Worm (Caenorhabditis elegans) whole organism, L1 larva: ENCODE measurements around the gene mtg-1.

ENCODE experiments used
- C16A3.4 ChIP-seq: fragments of 150-350 bp; optimal IDR thresholded peaks from 2 replicates; lab custom pipeline; 2014; ENCODE audit warnings: missing biosample characterization, missing genetic modification characterization
- C34B4.2 ChIP-seq: sonication (generic microtip); optimal IDR thresholded peaks from 2 replicates; lab custom pipeline; 2017; ENCODE audit warnings: mild to moderate bottlenecking, missing genetic modification characterization, missing compliant biosample characterization
- Y116A8C.19 ChIP-seq: sonication (generic microtip); optimal IDR thresholded peaks from 2 replicates; lab custom pipeline; 2016; ENCODE audit warnings: missing compliant biosample characterization, missing genetic modification characterization, borderline replicate concordance
- aha-1 ChIP-seq: fragments of 150-350 bp; optimal IDR thresholded peaks from 2 replicates; lab custom pipeline; 2014; ENCODE audit warnings: missing biosample characterization, missing genetic modification characterization
- alr-1 ChIP-seq: fragments of 200-800 bp; sonication (Bioruptor generic); optimal IDR thresholded peaks from 2 replicates; lab custom pipeline; 2018; ENCODE audit warnings: borderline replicate concordance, mild to moderate bottlenecking, missing genetic modification characterization, missing compliant biosample characterization
- aly-2 ChIP-seq: fragments of 150-350 bp; optimal IDR thresholded peaks from 2 replicates; lab custom pipeline; 2014; ENCODE audit warnings: missing biosample characterization, missing genetic modification characterization
- ceh-63 ChIP-seq: fragments of 200-800 bp; sonication (Bioruptor generic); optimal IDR thresholded peaks from 2 replicates; lab custom pipeline; 2018; ENCODE audit warnings: mild to moderate bottlenecking, missing genetic modification characterization, missing compliant biosample characterization
- ceh-8 ChIP-seq: fragments of 200-800 bp; sonication (Bioruptor generic); optimal IDR thresholded peaks from 2 replicates; lab custom pipeline; 2018; ENCODE audit warnings: mild to moderate bottlenecking, missing genetic modification characterization, moderate library complexity, missing compliant biosample characterization
- ceh-88 ChIP-seq: fragments of 200-800 bp; sonication (Bioruptor generic); IDR thresholded peaks from 2 replicates; pipeline ENCODE4 v1.3.6; 2022; ENCODE audit warnings: missing genetic modification characterization, missing compliant biosample characterization
- dpl-1 ChIP-seq, 3 experiments: fragments of 150-350 bp in 2 of 3; sonication (generic microtip) in 1 of 3; optimal IDR thresholded peaks; 2 replicates each; lab custom pipeline; 2014 to 2017; ENCODE audit warnings: missing biosample characterization in 3 of 3, missing genetic modification characterization in 3 of 3, missing genetic modification reagents in 3 of 3
- dsc-1 ChIP-seq: sonication (generic microtip); optimal IDR thresholded peaks from 2 replicates; lab custom pipeline; 2016; ENCODE audit warnings: mild to moderate bottlenecking, missing genetic modification characterization, missing compliant biosample characterization
- efl-3 ChIP-seq: fragments of 200-800 bp; sonication (Bioruptor generic); optimal IDR thresholded peaks from 2 replicates; lab custom pipeline; 2018; ENCODE audit warnings: mild to moderate bottlenecking, missing genetic modification characterization, missing compliant biosample characterization
- egl-13 ChIP-seq: sonication (generic microtip); optimal IDR thresholded peaks from 2 replicates; lab custom pipeline; 2016; ENCODE audit warnings: missing genotype, missing genetic modification reagents, missing genetic modification characterization, missing compliant biosample characterization
- elt-2 ChIP-seq: sonication (generic microtip); optimal IDR thresholded peaks from 2 replicates; lab custom pipeline; 2016; ENCODE audit warnings: missing genetic modification characterization, mild to moderate bottlenecking, inconsistent platforms, missing compliant biosample characterization, missing genetic modification reagents
- ets-5 ChIP-seq: fragments of 200-800 bp; sonication (Bioruptor generic); IDR thresholded peaks from 2 replicates; pipeline ENCODE4 v1.3.6; 2022; ENCODE audit warnings: missing genetic modification characterization, missing compliant biosample characterization
- fkh-10 ChIP-seq: sonication (generic microtip); optimal IDR thresholded peaks from 2 replicates; lab custom pipeline; 2017; ENCODE audit warnings: missing biosample characterization, missing genetic modification reagents, missing genetic modification characterization
- fkh-4 ChIP-seq: sonication (generic microtip); optimal IDR thresholded peaks from 2 replicates; lab custom pipeline; 2016; ENCODE audit warnings: missing compliant biosample characterization, missing genetic modification characterization, borderline replicate concordance
- fkh-8 ChIP-seq: sonication (generic microtip); optimal IDR thresholded peaks from 2 replicates; lab custom pipeline; 2016; ENCODE audit warnings: mild to moderate bottlenecking, missing genetic modification characterization, missing compliant biosample characterization
- grh-1 ChIP-seq: fragments of 200-800 bp; sonication (Bioruptor generic); IDR thresholded peaks from 2 replicates; pipeline ENCODE4 v1.3.6; 2022; ENCODE audit warnings: missing genetic modification reagents, missing genetic modification characterization, missing compliant biosample characterization
- hlh-17 ChIP-seq: fragments of 200-800 bp; sonication (Bioruptor generic); optimal IDR thresholded peaks from 2 replicates; lab custom pipeline; 2018; ENCODE audit warnings: missing genetic modification characterization, mild to moderate bottlenecking, missing compliant biosample characterization, moderate library complexity, borderline replicate concordance
- hpl-2 ChIP-seq: fragments of 150-350 bp; optimal IDR thresholded peaks from 2 replicates; lab custom pipeline; 2014; ENCODE audit warnings: missing biosample characterization, missing genetic modification reagents, missing genetic modification characterization
- irx-1 ChIP-seq: sonication (generic microtip); optimal IDR thresholded peaks from 2 replicates; lab custom pipeline; 2016; ENCODE audit warnings: missing genetic modification characterization, missing compliant biosample characterization
- isw-1 ChIP-seq: fragments of 200-800 bp; sonication (Bioruptor generic); IDR thresholded peaks from 2 replicates; pipeline ENCODE4 v1.3.6; 2022; ENCODE audit warnings: missing genetic modification characterization, missing compliant biosample characterization
- jun-1 ChIP-seq: fragments of 150-350 bp; optimal IDR thresholded peaks from 2 replicates; lab custom pipeline; 2014; ENCODE audit warnings: missing biosample characterization, missing genetic modification reagents, missing genetic modification characterization
- lin-13 ChIP-seq: fragments of 150-350 bp; optimal IDR thresholded peaks from 2 replicates; lab custom pipeline; 2014; ENCODE audit warnings: missing biosample characterization, missing genetic modification reagents, missing genetic modification characterization
- lin-14 ChIP-seq: fragments of 200-800 bp; sonication (Bioruptor generic); optimal IDR thresholded peaks from 2 replicates; lab custom pipeline; 2018; ENCODE audit warnings: mild to moderate bottlenecking, missing genetic modification characterization, moderate library complexity, missing compliant biosample characterization
- lin-15B ChIP-seq: fragments of 150-350 bp; sonication (generic microtip); optimal IDR thresholded peaks from 3 replicates; lab custom pipeline; 2014; ENCODE audit warnings: missing biosample characterization, missing genetic modification characterization
- lsy-2 ChIP-seq, 2 experiments: fragments of 150-350 bp; optimal IDR thresholded peaks; 2 replicates each; lab custom pipeline; 2014; ENCODE audit warnings: missing biosample characterization in 2 of 2, missing genetic modification characterization in 2 of 2
- mdl-1 ChIP-seq, 2 experiments: fragments of 150-350 bp; optimal IDR thresholded peaks; 2 replicates each; lab custom pipeline; 2014 to 2017; ENCODE audit warnings: missing biosample characterization in 2 of 2, missing genetic modification characterization in 2 of 2, inconsistent platforms in 1 of 2
- mef-2 ChIP-seq: fragments of 150-350 bp; optimal IDR thresholded peaks from 2 replicates; lab custom pipeline; 2014; ENCODE audit warnings: missing biosample characterization, missing genetic modification characterization
- nhr-12 ChIP-seq: sonication (generic microtip); optimal IDR thresholded peaks from 2 replicates; lab custom pipeline; 2017; ENCODE audit warnings: missing biosample characterization, missing genetic modification characterization
- nhr-20 ChIP-seq: sonication (generic microtip); optimal IDR thresholded peaks from 2 replicates; lab custom pipeline; 2016; ENCODE audit warnings: mild to moderate bottlenecking, missing genetic modification characterization, missing compliant biosample characterization
- nhr-28 ChIP-seq: fragments of 150-350 bp; optimal IDR thresholded peaks from 2 replicates; lab custom pipeline; 2014; ENCODE audit warnings: missing biosample characterization, missing genetic modification characterization
- nhr-47 ChIP-seq: sonication (generic microtip); optimal IDR thresholded peaks from 2 replicates; lab custom pipeline; 2016; ENCODE audit warnings: mild to moderate bottlenecking, missing genetic modification characterization, moderate library complexity, missing compliant biosample characterization
- nhr-84 ChIP-seq: sonication (generic microtip); optimal IDR thresholded peaks from 2 replicates; lab custom pipeline; 2017; ENCODE audit warnings: missing biosample characterization, missing genetic modification characterization
- nhr-85 ChIP-seq: sonication (generic microtip); peaks from one replicate; lab custom pipeline; 2016; ENCODE audit warnings: missing genetic modification characterization, inconsistent platforms, missing compliant biosample characterization
- pag-3 ChIP-seq: sonication (generic microtip); optimal IDR thresholded peaks from 2 replicates; lab custom pipeline; 2017; ENCODE audit warnings: missing genetic modification characterization, mild to moderate bottlenecking, missing compliant biosample characterization, antibody characterized with exemption, borderline replicate concordance; ENCODE audit not compliant: insufficient read depth
- pax-3 ChIP-seq: fragments of 200-800 bp; sonication (Bioruptor generic); optimal IDR thresholded peaks from 2 replicates; lab custom pipeline; 2018; ENCODE audit warnings: mild to moderate bottlenecking, missing genetic modification characterization, moderate library complexity, missing compliant biosample characterization
- rnt-1 ChIP-seq: sonication (generic microtip); optimal IDR thresholded peaks from 2 replicates; lab custom pipeline; 2016; ENCODE audit warnings: mild to moderate bottlenecking, missing genetic modification characterization, moderate library complexity, missing compliant biosample characterization
- sox-4 ChIP-seq: sonication (generic microtip); optimal IDR thresholded peaks from 2 replicates; lab custom pipeline; 2016; ENCODE audit warnings: missing genetic modification characterization, missing compliant biosample characterization
- sptf-1 ChIP-seq: fragments of 150-350 bp; optimal IDR thresholded peaks from 2 replicates; lab custom pipeline; 2014; ENCODE audit warnings: missing biosample characterization, missing genetic modification characterization
- tbx-2 ChIP-seq: sonication (generic microtip); optimal IDR thresholded peaks from 2 replicates; lab custom pipeline; 2016; ENCODE audit warnings: missing genetic modification characterization, missing compliant biosample characterization
- tlp-1 ChIP-seq: fragments of 150-350 bp; optimal IDR thresholded peaks from 2 replicates; lab custom pipeline; 2014; ENCODE audit warnings: missing biosample characterization, missing genetic modification characterization
- unc-30 ChIP-seq: sonication (generic microtip); optimal IDR thresholded peaks from 2 replicates; lab custom pipeline; 2017; ENCODE audit warnings: missing biosample characterization, missing genetic modification characterization
- unc-62 ChIP-seq: fragments of 150-350 bp; optimal IDR thresholded peaks from 2 replicates; lab custom pipeline; 2014; ENCODE audit warnings: missing biosample characterization, missing genetic modification reagents, missing genetic modification characterization
- unc-86 ChIP-seq: sonication (generic microtip); optimal IDR thresholded peaks from 2 replicates; lab custom pipeline; 2016; ENCODE audit warnings: missing genetic modification characterization, missing compliant biosample characterization
- unc-98 ChIP-seq: fragments of 200-800 bp; sonication (Bioruptor generic); IDR thresholded peaks from 2 replicates; pipeline ENCODE4 v1.3.6; 2022; ENCODE audit warnings: missing genetic modification characterization, missing compliant biosample characterization
- vab-15 ChIP-seq: sonication (generic microtip); optimal IDR thresholded peaks from 2 replicates; lab custom pipeline; 2017; ENCODE audit warnings: missing genotype, mild to moderate bottlenecking, missing genetic modification characterization, missing compliant biosample characterization
- zag-1 ChIP-seq: fragments of 150-350 bp; optimal IDR thresholded peaks from 2 replicates; lab custom pipeline; 2014; ENCODE audit warnings: missing biosample characterization, missing genetic modification characterization
- zip-4 ChIP-seq: fragments of 200-800 bp; sonication (Bioruptor generic); optimal IDR thresholded peaks from 2 replicates; lab custom pipeline; 2018; ENCODE audit warnings: mild to moderate bottlenecking, missing genetic modification characterization, moderate library complexity, missing compliant biosample characterization
- ztf-11 ChIP-seq, 2 experiments: sonication (generic microtip); optimal IDR thresholded peaks; 2 replicates each; lab custom pipeline; 2016 to 2017; ENCODE audit warnings: missing genetic modification characterization in 2 of 2, missing biosample characterization in 1 of 2, missing compliant biosample characterization in 1 of 2

Gene mtg-1

ce11 chrIII:1540100-1540695 is 6.6 kb downstream of the mtg-1 start, which contains the start of the genes Y67D2.5 and cisd-3.2 (continued):
- TF ChIP-seq C34B4.2 (tag; lab: Kevin White, UChicago) (no peak), dpl-1 (GFP tag; optimal IDR thresholded peaks at IDR 0.05; lab: Kevin White, UChicago) (peak in 2 of 3 experiments; percentile 22 to 51), ceh-8 (GFP tag; lab: Kevin White, UChicago) (no peak), unc-62 (GFP tag; lab: Kevin White, UChicago) (no peak), hlh-17 (GFP tag; lab: Kevin White, UChicago) (no peak), zag-1 (tag; lab: Kevin White, UChicago) (no peak), ceh-88 (GFP tag; lab: Robert Waterston, UW) (no peak), lin-13 (GFP tag; lab: Kevin White, UChicago) (peak; percentile 38), elt-2 (tag; lab: Kevin White, UChicago) (no peak), efl-3 (no peak), mef-2 (tag; lab: Kevin White, UChicago) (no peak), unc-86 (no peak), nhr-12 (tag; lab: Kevin White, UChicago) (no peak), ztf-11 (tag; optimal IDR thresholded peaks at IDR 0.05; lab: Kevin White, UChicago) (peak in 1 of 2 experiments; percentile 55), pax-3 (tag; lab: Kevin White, UChicago) (peak; percentile 20), aha-1 (tag; lab: Kevin White, UChicago) (no peak), C16A3.4 (tag; lab: Kevin White, UChicago) (peak; percentile 36), unc-98 (no peak; the same call in 1 of the 2 replicates), alr-1 (tag; lab: Kevin White, UChicago) (no peak), irx-1 (tag; lab: Kevin White, UChicago) (peak; percentile 67), ceh-63 (GFP tag; lab: Kevin White, UChicago) (no peak), unc-30 (no peak), nhr-47 (tag; lab: Kevin White, UChicago) (no peak), jun-1 (tag; lab: Kevin White, UChicago) (no peak), mdl-1 (tag; optimal IDR thresholded peaks at IDR 0.05; lab: Kevin White, UChicago) (no peak), fkh-8 (tag; lab: Kevin White, UChicago) (peak; percentile 57), nhr-28 (tag; lab: Kevin White, UChicago) (no peak), fkh-10 (GFP tag; lab: Kevin White, UChicago) (no peak), hpl-2 (GFP tag; lab: Kevin White, UChicago) (no peak), isw-1 (GFP tag; lab: Robert Waterston, UW) (peak; percentile 21; the same call in 1 of the 2 replicates), rnt-1 (tag; lab: Kevin White, UChicago) (peak; percentile 87), ets-5 (no peak), grh-1 (GFP tag; lab: Robert Waterston, UW) (peak; percentile 24; the same call in 1 of the 2 replicates), nhr-20 (no peak), lin-15B (tag; lab: Kevin White, UChicago) (peak; percentile 59), fkh-4 (tag; lab: Kevin White, UChicago) (peak; percentile 35), zip-4 (GFP tag; lab: Kevin White, UChicago) (no peak), Y116A8C.19 (tag; lab: Kevin White, UChicago) (no peak), nhr-84 (tag; lab: Kevin White, UChicago) (no peak), tlp-1 (no peak), aly-2 (tag; lab: Kevin White, UChicago) (no peak), nhr-85 (tag; lab: Kevin White, UChicago) (peak; percentile 65), sox-4 (tag; lab: Kevin White, UChicago) (no peak), lin-14 (GFP tag; lab: Kevin White, UChicago) (peak; percentile 44), tbx-2 (tag; lab: Kevin White, UChicago) (peak; percentile 43), lsy-2 (tag; optimal IDR thresholded peaks at IDR 0.05; lab: Kevin White, UChicago) (peak; percentile 50 to 53), egl-13 (tag; lab: Kevin White, UChicago) (peak; percentile 37), vab-15 (tag; lab: Kevin White, UChicago) (no peak), dsc-1 (tag; lab: Kevin White, UChicago) (peak; percentile 43), pag-3 (tag; lab: Kevin White, UChicago) (no peak), sptf-1 (tag; lab: Kevin White, UChicago) (no peak)
